Worm (Caenorhabditis elegans): ENCODE results near the gene ifd-2.

ifd-2 gene

DNA sequence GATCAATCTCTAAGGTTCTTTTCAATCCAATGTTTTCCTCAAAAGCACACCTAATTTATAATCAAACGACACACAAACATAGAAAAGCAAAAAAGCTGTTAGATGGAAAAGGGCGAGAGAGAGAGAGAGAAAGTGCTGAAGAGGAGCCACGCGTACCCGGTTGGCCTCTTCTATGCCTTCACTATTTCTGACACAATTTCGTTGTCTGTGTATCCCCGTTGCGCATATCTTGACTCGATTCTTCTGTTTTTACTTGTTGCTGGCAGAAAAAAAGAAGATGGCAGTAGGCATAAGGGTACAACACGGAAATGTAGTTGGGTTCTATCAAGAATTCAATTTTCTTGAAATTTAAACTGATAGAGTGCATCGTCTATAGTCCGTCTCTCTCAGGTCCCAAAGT, 11.8 kb upstream of the ifd-2 start (continued):
- peak; percentile 25 for TF ChIP-seq ceh-14 (tag; optimal IDR thresholded peaks at IDR 0.05)
- no peak for TF ChIP-seq hlh-30 (tag; optimal IDR thresholded peaks at IDR 0.05; ENCODE audit: insufficient read depth)
- TF ChIP-seq hlh-15 (tag; optimal IDR thresholded peaks at IDR 0.05), result no peak
- TF ChIP-seq F13H6.1 (tag; optimal IDR thresholded peaks at IDR 0.05), result no peak
- TF ChIP-seq ceh-34 (tag; optimal IDR thresholded peaks at IDR 0.05), result peak; percentile 36
- TF ChIP-seq ceh-31 (tag; optimal IDR thresholded peaks at IDR 0.05), result peak; percentile 70
- TF ChIP-seq unc-42 (tag; optimal IDR thresholded peaks at IDR 0.05), result peak; percentile 94
- TF ChIP-seq Y22D7AL.16 (tag; optimal IDR thresholded peaks at IDR 0.05), result no peak

DNA sequence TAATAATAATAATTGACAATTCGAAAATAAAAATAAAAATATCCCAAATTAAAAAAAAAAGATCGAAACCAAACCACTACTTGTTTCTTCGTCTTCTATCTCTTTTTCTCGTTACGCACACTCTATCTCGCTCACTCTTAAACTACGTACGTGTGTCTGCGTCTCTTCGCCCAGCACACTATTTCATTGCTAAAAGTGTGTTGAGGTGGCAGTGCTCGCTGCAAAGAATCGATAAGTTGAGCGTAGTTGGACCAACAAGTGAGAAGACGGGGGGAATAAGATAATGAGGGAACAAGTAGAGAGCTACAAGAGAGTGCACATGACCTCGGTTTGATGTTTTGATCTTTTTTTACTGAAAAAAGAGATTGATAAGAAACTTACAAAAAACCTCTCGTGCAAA, 10.2 kb upstream of the ifd-2 start:
- TF ChIP-seq fkh-6 (tag; optimal IDR thresholded peaks at IDR 0.05) (no peak), elt-2 (tag; optimal IDR thresholded peaks at IDR 0.05) (peak; percentile 16), unc-42 (tag; optimal IDR thresholded peaks at IDR 0.05) (peak; percentile 41), gmeb-2 (tag; optimal IDR thresholded peaks at IDR 0.05) (no peak), K02D7.2 (tag; optimal IDR thresholded peaks at IDR 0.05) (no peak), tbx-2 (tag; optimal IDR thresholded peaks at IDR 0.05) (peak; percentile 41), ceh-31 (tag; optimal IDR thresholded peaks at IDR 0.05) (peak; percentile 65), madf-2 (tag; optimal IDR thresholded peaks at IDR 0.05) (no peak), pha-4 (tag; optimal IDR thresholded peaks at IDR 0.05) (no peak), ahr-1 (tag; optimal IDR thresholded peaks at IDR 0.05) (no peak), ceh-14 (tag; optimal IDR thresholded peaks at IDR 0.05) (no peak), dmd-4 (tag; optimal IDR thresholded peaks at IDR 0.05; ENCODE audit: borderline replicate concordance) (no peak), hlh-30 (tag; optimal IDR thresholded peaks at IDR 0.05; ENCODE audit: insufficient read depth) (peak; percentile 15), nfya-1 (tag; optimal IDR thresholded peaks at IDR 0.05) (peak; percentile 33), ceh-48 (tag; optimal IDR thresholded peaks at IDR 0.05) (peak; percentile 92), sdc-2 (tag; optimal IDR thresholded peaks at IDR 0.05) (peak; percentile 47), pax-1 (tag; optimal IDR thresholded peaks at IDR 0.05) (no peak)

DNA sequence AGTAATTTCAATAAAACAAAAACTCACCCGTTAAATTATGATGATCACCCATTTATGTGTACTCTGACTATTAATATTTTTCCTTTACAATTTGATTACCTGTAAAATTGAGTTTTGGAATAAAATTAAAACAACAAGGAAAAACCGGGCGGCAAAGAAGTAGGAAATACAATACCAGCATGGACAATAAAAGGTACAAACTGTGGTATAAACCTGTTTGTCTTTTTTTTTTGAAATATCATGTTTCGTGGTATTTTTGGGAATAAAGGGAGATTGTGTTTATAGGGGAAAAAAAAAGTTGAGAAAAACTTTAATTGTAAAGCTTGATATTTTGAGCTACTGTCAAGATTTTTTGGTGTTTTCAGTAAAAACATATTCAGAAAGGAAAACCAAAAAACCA, 9.6 kb upstream of the ifd-2 start, which contains the start of gene daf-3:
Gene daf-3 (minus strand): TSS at position 101 of the 400 bp plus-strand sequence.
- no peak for TF ChIP-seq elt-2 (tag; optimal IDR thresholded peaks at IDR 0.05)
- TF ChIP-seq ceh-30 (tag; optimal IDR thresholded peaks at IDR 0.05), result no peak
- no peak for TF ChIP-seq madf-2 (tag; optimal IDR thresholded peaks at IDR 0.05)
- TF ChIP-seq ceh-31 (tag; optimal IDR thresholded peaks at IDR 0.05), result no peak

DNA sequence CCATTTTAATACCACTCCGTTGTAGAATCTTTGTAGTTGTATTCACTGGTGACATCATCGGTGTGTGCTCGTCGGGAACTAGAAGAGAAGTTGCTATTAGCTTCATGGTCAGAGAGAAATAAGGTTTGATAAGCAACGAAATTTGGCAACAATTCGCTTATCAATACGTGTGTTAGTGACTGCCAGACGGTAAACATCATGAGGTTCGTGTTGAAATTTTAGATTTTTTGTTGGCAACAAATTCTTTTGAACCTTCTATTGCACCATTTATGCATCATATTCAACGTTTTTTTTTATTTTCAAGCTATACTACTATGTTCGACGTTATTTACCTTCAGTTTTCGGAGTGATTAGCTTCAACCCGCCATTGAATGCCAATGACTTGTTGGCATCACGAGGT, 8.0 kb upstream of the ifd-2 start:
- TF ChIP-seq npax-4 (tag; optimal IDR thresholded peaks at IDR 0.05), result no peak
- no peak for TF ChIP-seq pha-2 (tag; optimal IDR thresholded peaks at IDR 0.05)

DNA sequence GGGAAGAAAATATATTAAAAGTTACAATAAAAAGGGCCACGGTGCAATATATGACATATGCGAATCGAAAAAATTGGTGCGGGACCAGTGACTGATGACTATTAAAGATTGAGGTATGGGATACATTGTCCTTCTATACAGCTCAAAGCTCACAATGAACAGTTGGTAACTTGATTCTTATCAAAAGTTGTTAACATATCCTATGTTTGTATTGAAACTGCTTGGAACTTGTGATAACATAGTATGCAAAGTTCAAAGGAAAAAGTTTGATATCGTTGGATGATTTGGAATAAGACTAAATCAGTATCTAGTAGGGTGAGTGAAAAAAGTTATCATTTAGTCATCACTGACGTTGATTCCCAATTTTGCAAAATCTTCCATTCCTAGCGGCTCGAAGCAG, 2.3 kb upstream of the ifd-2 start:
- no peak for TF ChIP-seq sdc-2 (tag; optimal IDR thresholded peaks at IDR 0.05)
- TF ChIP-seq pqm-1 (tag; optimal IDR thresholded peaks at IDR 0.05), result no peak
- TF ChIP-seq C38D4.7 (GFP tag; optimal IDR thresholded peaks at IDR 0.05), result no peak
- TF ChIP-seq eyg-1 (tag; optimal IDR thresholded peaks at IDR 0.05), result no peak
- no peak for TF ChIP-seq K02D7.2 (tag; optimal IDR thresholded peaks at IDR 0.05)
- no peak for TF ChIP-seq lin-11 (tag; optimal IDR thresholded peaks at IDR 0.05)
- TF ChIP-seq hlh-15 (tag; optimal IDR thresholded peaks at IDR 0.05), result no peak
- no peak for TF ChIP-seq ref-2 (tag; optimal IDR thresholded peaks at IDR 0.05)
- TF ChIP-seq ceh-24 (tag; optimal IDR thresholded peaks at IDR 0.05), result no peak
- TF ChIP-seq elt-4 (tag; optimal IDR thresholded peaks at IDR 0.05), result no peak
- no peak for TF ChIP-seq ceh-22 (tag; optimal IDR thresholded peaks at IDR 0.05)
- no peak for TF ChIP-seq ztf-16 (tag; optimal IDR thresholded peaks at IDR 0.05)
- no peak for TF ChIP-seq ceh-18 (tag; optimal IDR thresholded peaks at IDR 0.05)
- no peak for TF ChIP-seq npax-4 (tag; optimal IDR thresholded peaks at IDR 0.05)

DNA sequence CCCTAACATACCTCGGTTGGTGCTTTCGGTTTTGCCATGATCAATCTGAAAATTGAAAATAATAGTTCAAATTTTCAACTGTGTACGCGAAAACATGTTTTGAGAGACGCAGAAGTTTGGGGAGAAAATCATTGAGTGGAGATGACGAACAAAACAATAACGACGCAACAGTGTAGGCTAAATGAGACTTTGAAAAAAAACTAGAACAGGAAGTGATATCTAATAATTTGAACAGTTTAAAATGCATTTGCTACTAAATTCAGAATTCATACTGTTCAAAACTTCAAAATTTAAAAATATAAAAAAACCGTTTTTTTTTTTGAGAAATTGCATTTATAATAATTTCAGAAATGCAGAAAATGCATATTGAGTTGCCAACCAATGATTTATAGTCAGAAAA, 2.7 kb downstream of the ifd-2 start, which contains the start of gene F25E2.3:
Gene F25E2.3 (minus strand): TSS at position 101 of the 400 bp plus-strand sequence.
- TF ChIP-seq pha-2 (tag; optimal IDR thresholded peaks at IDR 0.05), result no peak
- no peak for TF ChIP-seq ceh-6 (GFP tag; optimal IDR thresholded peaks at IDR 0.05)
- TF ChIP-seq ceh-22 (tag; optimal IDR thresholded peaks at IDR 0.05), result no peak
